Fruit fly (Drosophila melanogaster): ENCODE data around the gene Or85b.

Gene Or85b

dm6 chr3R:8511258-8511657 lies at the start of gene Or85b:
Or85b (minus strand) TSS chr3R:8511358.
- TF ChIP-seq Sin3A (optimal IDR thresholded peaks at IDR 0.05): no peak
- TF ChIP-seq Myc (optimal IDR thresholded peaks at IDR 0.05): no peak
- no peak for TF ChIP-seq h (optimal IDR thresholded peaks at IDR 0.05)
- TF ChIP-seq insv (optimal IDR thresholded peaks at IDR 0.05): no peak
- TF ChIP-seq ttk (optimal IDR thresholded peaks at IDR 0.05): no peak
- no peak for TF ChIP-seq psq (optimal IDR thresholded peaks at IDR 0.05)

- TF ChIP-seq Myc (optimal IDR thresholded peaks at IDR 0.05) (no peak), Sin3A (optimal IDR thresholded peaks at IDR 0.05) (no peak), psq (optimal IDR thresholded peaks at IDR 0.05) (no peak), h (optimal IDR thresholded peaks at IDR 0.05) (no peak), insv (optimal IDR thresholded peaks at IDR 0.05) (no peak), ttk (optimal IDR thresholded peaks at IDR 0.05) (no peak)
Observed at dm6 chr3R:8552308-8552707, 41.1 kb upstream of the Or85b start, which contains the start of gene Or85d. Or85d (plus strand) TSS chr3R:8552608.

dm6 chr3R:8545915-8546314 lies 34.8 kb upstream of the Or85b start:
- TF ChIP-seq ttk (optimal IDR thresholded peaks at IDR 0.05) (no peak), Sin3A (optimal IDR thresholded peaks at IDR 0.05) (no peak), h (optimal IDR thresholded peaks at IDR 0.05) (no peak), insv (optimal IDR thresholded peaks at IDR 0.05) (no peak), Myc (optimal IDR thresholded peaks at IDR 0.05) (no peak), psq (optimal IDR thresholded peaks at IDR 0.05) (no peak)

- TF ChIP-seq h (optimal IDR thresholded peaks at IDR 0.05) (no peak), ttk (optimal IDR thresholded peaks at IDR 0.05) (no peak), Myc (optimal IDR thresholded peaks at IDR 0.05) (no peak), Sin3A (optimal IDR thresholded peaks at IDR 0.05) (no peak)
Observed at dm6 chr3R:8528862-8529261, 17.7 kb upstream of the Or85b start, which contains the start of gene CG11741. CG11741 (minus strand) TSS chr3R:8528877.

- TF ChIP-seq insv (optimal IDR thresholded peaks at IDR 0.05) (no peak), psq (optimal IDR thresholded peaks at IDR 0.05) (no peak), h (optimal IDR thresholded peaks at IDR 0.05) (no peak), Sin3A (optimal IDR thresholded peaks at IDR 0.05) (no peak), Myc (optimal IDR thresholded peaks at IDR 0.05) (no peak), ttk (optimal IDR thresholded peaks at IDR 0.05) (no peak)
Observed at dm6 chr3R:8524277-8524676, 13.1 kb upstream of the Or85b start.

- TF ChIP-seq h (optimal IDR thresholded peaks at IDR 0.05) (no peak), Myc (optimal IDR thresholded peaks at IDR 0.05) (no peak), psq (optimal IDR thresholded peaks at IDR 0.05) (no peak), insv (optimal IDR thresholded peaks at IDR 0.05) (no peak), ttk (optimal IDR thresholded peaks at IDR 0.05) (no peak), Sin3A (optimal IDR thresholded peaks at IDR 0.05) (no peak)
Observed at dm6 chr3R:8523668-8524067, 12.5 kb upstream of the Or85b start, which contains the start of gene CG31259. CG31259 (plus strand) TSS chr3R:8523944.

dm6 chr3R:8521499-8521898 lies 10.3 kb upstream of the Or85b start, which contains the start of gene CG31454:
CG31454 (plus strand) TSS chr3R:8521658.
- no peak for TF ChIP-seq insv (optimal IDR thresholded peaks at IDR 0.05)
- no peak for TF ChIP-seq Sin3A (optimal IDR thresholded peaks at IDR 0.05)
- no peak for TF ChIP-seq psq (optimal IDR thresholded peaks at IDR 0.05)

- TF ChIP-seq h (optimal IDR thresholded peaks at IDR 0.05) (no peak), Myc (optimal IDR thresholded peaks at IDR 0.05) (no peak), ttk (optimal IDR thresholded peaks at IDR 0.05) (no peak), Sin3A (optimal IDR thresholded peaks at IDR 0.05) (no peak), insv (optimal IDR thresholded peaks at IDR 0.05) (no peak)
Observed at dm6 chr3R:8520809-8521208, 9.7 kb upstream of the Or85b start.

dm6 chr3R:8519157-8519556 lies 8.0 kb upstream of the Or85b start:
- TF ChIP-seq insv (optimal IDR thresholded peaks at IDR 0.05): no peak
- no peak for TF ChIP-seq ttk (optimal IDR thresholded peaks at IDR 0.05)
- no peak for TF ChIP-seq psq (optimal IDR thresholded peaks at IDR 0.05)
- no peak for TF ChIP-seq Myc (optimal IDR thresholded peaks at IDR 0.05)

dm6 chr3R:8518565-8519154 lies 7.5 kb upstream of the Or85b start:
- TF ChIP-seq h (optimal IDR thresholded peaks at IDR 0.05) (no peak), Sin3A (optimal IDR thresholded peaks at IDR 0.05) (no peak), ttk (optimal IDR thresholded peaks at IDR 0.05) (no peak), insv (optimal IDR thresholded peaks at IDR 0.05) (no peak)

dm6 chr3R:8517752-8518185 lies 6.6 kb upstream of the Or85b start, which contains the start of gene CG11737:
CG11737 (plus strand) TSS chr3R:8517868.
- TF ChIP-seq Sin3A (optimal IDR thresholded peaks at IDR 0.05): no peak
- no peak for TF ChIP-seq Myc (optimal IDR thresholded peaks at IDR 0.05)
- TF ChIP-seq psq (optimal IDR thresholded peaks at IDR 0.05): no peak
- no peak for TF ChIP-seq insv (optimal IDR thresholded peaks at IDR 0.05)
- TF ChIP-seq h (optimal IDR thresholded peaks at IDR 0.05): no peak
- no peak for TF ChIP-seq ttk (optimal IDR thresholded peaks at IDR 0.05)

- TF ChIP-seq h (optimal IDR thresholded peaks at IDR 0.05): no peak
- no peak for TF ChIP-seq psq (optimal IDR thresholded peaks at IDR 0.05)
- no peak for TF ChIP-seq Sin3A (optimal IDR thresholded peaks at IDR 0.05)
- TF ChIP-seq insv (optimal IDR thresholded peaks at IDR 0.05): no peak
- TF ChIP-seq Myc (optimal IDR thresholded peaks at IDR 0.05): no peak
- no peak for TF ChIP-seq ttk (optimal IDR thresholded peaks at IDR 0.05)
Observed at dm6 chr3R:8512922-8513321, 1.8 kb upstream of the Or85b start, which contains the start of gene Or85c. Or85c (minus strand) TSS chr3R:8513022.

dm6 chr3R:8484573-8484972 lies 26.6 kb downstream of the Or85b start:
- TF ChIP-seq Sin3A (optimal IDR thresholded peaks at IDR 0.05): no peak
- no peak for TF ChIP-seq Myc (optimal IDR thresholded peaks at IDR 0.05)
- no peak for TF ChIP-seq psq (optimal IDR thresholded peaks at IDR 0.05)
- TF ChIP-seq insv (optimal IDR thresholded peaks at IDR 0.05): no peak
- no peak for TF ChIP-seq h (optimal IDR thresholded peaks at IDR 0.05)
- no peak for TF ChIP-seq ttk (optimal IDR thresholded peaks at IDR 0.05)

All from Kc167 (cell line).